Worm (Caenorhabditis elegans) whole organism, early embryonic: ENCODE data around the gene sdc-2.

Source experiments
- hmbx-1 ChIP-seq: sonication (generic microtip); optimal IDR thresholded peaks from 2 replicates; lab custom pipeline; 2016; ENCODE audit warnings: mild to moderate bottlenecking, missing genetic modification characterization, missing compliant biosample characterization
- hmg-4 ChIP-seq: fragments of 200-800 bp; sonication (Bioruptor generic); optimal IDR thresholded peaks from 2 replicates; lab custom pipeline; 2018; ENCODE audit warnings: mild to moderate bottlenecking, missing genetic modification characterization, missing compliant biosample characterization
- scrt-1 ChIP-seq: fragments of 200-800 bp; sonication (Bioruptor generic); IDR thresholded peaks from 2 replicates; pipeline ENCODE4 v1.3.6; 2022; ENCODE audit warnings: missing genetic modification characterization, missing compliant biosample characterization
- sea-1 ChIP-seq: fragments of 200-800 bp; sonication (Bioruptor generic); conservative IDR thresholded peaks from 2 replicates; pipeline ENCODE4 v1.3.6; 2022; ENCODE audit warnings: missing genetic modification characterization, missing compliant biosample characterization

ce11 chrX:11474605-11475385 lies 47.7 kb upstream of the sdc-2 start:
- TF ChIP-seq scrt-1, result no peak
- TF ChIP-seq hmbx-1 (tag; lab: Kevin White, UChicago), result no peak
- no peak for TF ChIP-seq sea-1 (GFP tag; lab: Robert Waterston, UW)
- no peak for TF ChIP-seq hmg-4 (GFP tag; lab: Kevin White, UChicago)
